Worm (Caenorhabditis elegans) whole organism, young adult: ENCODE results near the gene bca-1.

Source experiments
- F55B11.4 ChIP-seq: sonication (generic microtip); optimal IDR thresholded peaks from 2 replicates; lab custom pipeline; 2016; ENCODE audit warnings: missing compliant biosample characterization, missing genetic modification characterization, borderline replicate concordance; ENCODE audit not compliant: insufficient read depth
- him-1 ChIP-seq: sonication (generic microtip); optimal IDR thresholded peaks from 2 replicates; lab custom pipeline; 2016; ENCODE audit warnings: missing genotype, missing genetic modification reagents, missing genetic modification characterization, missing compliant biosample characterization
- mel-28 ChIP-seq: sonication (generic microtip); optimal IDR thresholded peaks from 2 replicates; lab custom pipeline; 2016; ENCODE audit warnings: borderline replicate concordance, mild to moderate bottlenecking, missing genetic modification characterization, missing compliant biosample characterization
- ztf-6 ChIP-seq: fragments of 200-800 bp; sonication (Bioruptor generic); IDR thresholded peaks from 2 replicates; pipeline ENCODE4 v1.3.6; 2022; ENCODE audit warnings: missing genetic modification reagents, missing genetic modification characterization, missing compliant biosample characterization

ce11 chrX:6253899-6254670 is 49.5 kb upstream of the bca-1 start:
- no peak for TF ChIP-seq him-1 (tag; lab: Kevin White, UChicago)
- peak; percentile 67 for TF ChIP-seq mel-28 (tag; lab: Kevin White, UChicago)
- TF ChIP-seq ztf-6 (GFP tag; lab: Robert Waterston, UW) = no peak
- no peak for TF ChIP-seq F55B11.4 (tag; lab: Kevin White, UChicago)
